Worm (Caenorhabditis elegans) whole organism, L2 larva: Measurements from ENCODE around the gene F14D12.1.

Source experiments
- F13H6.1 ChIP-seq: sonication (generic microtip); optimal IDR thresholded peaks from 2 replicates; lab custom pipeline; 2016; ENCODE audit warnings: missing genetic modification characterization, missing compliant biosample characterization
- R02D3.7 ChIP-seq: fragments of 150-350 bp; optimal IDR thresholded peaks from 2 replicates; lab custom pipeline; 2014; ENCODE audit warnings: missing biosample characterization, missing genetic modification characterization
- Y55F3AM.14 ChIP-seq: fragments of 200-800 bp; sonication (Bioruptor generic); optimal IDR thresholded peaks from 2 replicates; lab custom pipeline; 2018; ENCODE audit warnings: mild to moderate bottlenecking, missing genetic modification characterization, missing compliant biosample characterization
- ZK546.5 ChIP-seq: sonication (generic microtip); optimal IDR thresholded peaks from 2 replicates; lab custom pipeline; 2017; ENCODE audit warnings: missing biosample characterization, missing genetic modification characterization
- aly-2 ChIP-seq: fragments of 150-350 bp; optimal IDR thresholded peaks from 2 replicates; lab custom pipeline; 2014; ENCODE audit warnings: missing biosample characterization, missing genetic modification characterization
- ama-1 ChIP-seq: fragments of 150-350 bp; optimal IDR thresholded peaks from 2 replicates; lab custom pipeline; 2018; ENCODE audit warnings: inconsistent platforms
- blmp-1 ChIP-seq: sonication (generic microtip); optimal IDR thresholded peaks from 2 replicates; lab custom pipeline; 2017; ENCODE audit warnings: missing genetic modification characterization, mild to moderate bottlenecking, missing compliant biosample characterization, antibody characterized with exemption, moderate library complexity; ENCODE audit not compliant: insufficient read depth
- ceh-16 ChIP-seq: fragments of 150-350 bp; optimal IDR thresholded peaks from 2 replicates; lab custom pipeline; 2014; ENCODE audit warnings: missing biosample characterization, missing genetic modification characterization
- ceh-82 ChIP-seq: fragments of 150-350 bp; optimal IDR thresholded peaks from 2 replicates; lab custom pipeline; 2014; ENCODE audit warnings: missing biosample characterization, missing genetic modification characterization
- crh-2 ChIP-seq: sonication (generic microtip); optimal IDR thresholded peaks from 2 replicates; lab custom pipeline; 2017; ENCODE audit warnings: missing biosample characterization, missing genetic modification characterization
- dmd-4 ChIP-seq: sonication (generic microtip); optimal IDR thresholded peaks from 2 replicates; lab custom pipeline; 2017; ENCODE audit warnings: missing biosample characterization, missing genetic modification characterization
- egl-27 ChIP-seq: sonication (generic microtip); optimal IDR thresholded peaks from 3 replicates; lab custom pipeline; 2017; ENCODE audit warnings: missing biosample characterization, missing genetic modification reagents, missing genetic modification characterization
- elt-3 ChIP-seq: sonication (generic microtip); optimal IDR thresholded peaks from 2 replicates; lab custom pipeline; 2017; ENCODE audit warnings: missing biosample characterization, missing genetic modification characterization
- fos-1 ChIP-seq: fragments of 150-350 bp; optimal IDR thresholded peaks from 2 replicates; lab custom pipeline; 2014; ENCODE audit warnings: missing biosample characterization, missing genetic modification characterization
- gmeb-1 ChIP-seq: fragments of 150-350 bp; optimal IDR thresholded peaks from 2 replicates; lab custom pipeline; 2014; ENCODE audit warnings: missing biosample characterization, missing genetic modification characterization
- lin-39 ChIP-seq: fragments of 150-350 bp; optimal IDR thresholded peaks from 2 replicates; lab custom pipeline; 2014; ENCODE audit warnings: missing biosample characterization, missing genetic modification reagents, missing genetic modification characterization
- lsy-2 ChIP-seq, 2 experiments: fragments of 150-350 bp in 1 of 2; sonication (generic microtip) in 1 of 2; optimal IDR thresholded peaks; 2 replicates each; lab custom pipeline; 2014 to 2017; ENCODE audit warnings: missing biosample characterization in 2 of 2, missing genetic modification characterization in 2 of 2
- mbf-1 ChIP-seq: sonication (generic microtip); optimal IDR thresholded peaks from 2 replicates; lab custom pipeline; 2017; ENCODE audit warnings: missing biosample characterization, missing genetic modification characterization
- mdl-1 ChIP-seq, 2 experiments: fragments of 150-350 bp in 1 of 2; sonication (generic microtip) in 1 of 2; optimal IDR thresholded peaks; 2 replicates each; lab custom pipeline; 2017; ENCODE audit warnings: missing biosample characterization in 2 of 2, missing genetic modification characterization in 2 of 2
- nhr-12 ChIP-seq: fragments of 150-350 bp; optimal IDR thresholded peaks from 2 replicates; lab custom pipeline; 2014; ENCODE audit warnings: missing biosample characterization, missing genetic modification characterization
- nhr-129 ChIP-seq: fragments of 150-350 bp; optimal IDR thresholded peaks from 2 replicates; lab custom pipeline; 2014; ENCODE audit warnings: missing biosample characterization, missing genetic modification characterization
- nhr-21 ChIP-seq: fragments of 150-350 bp; optimal IDR thresholded peaks from 2 replicates; lab custom pipeline; 2014; ENCODE audit warnings: missing biosample characterization, missing genetic modification characterization
- nhr-23 ChIP-seq: fragments of 150-350 bp; optimal IDR thresholded peaks from 2 replicates; lab custom pipeline; 2014; ENCODE audit warnings: missing biosample characterization, missing genetic modification reagents, missing genetic modification characterization
- nhr-237 ChIP-seq: fragments of 150-350 bp; optimal IDR thresholded peaks from 2 replicates; lab custom pipeline; 2014; ENCODE audit warnings: missing biosample characterization, missing genetic modification characterization
- nhr-25 ChIP-seq: fragments of 150-350 bp; sonication (generic microtip); optimal IDR thresholded peaks from 3 replicates; lab custom pipeline; 2014; ENCODE audit warnings: missing biosample characterization, missing genetic modification characterization
- nhr-6 ChIP-seq: fragments of 150-350 bp; optimal IDR thresholded peaks from 2 replicates; lab custom pipeline; 2014; ENCODE audit warnings: missing biosample characterization, missing genetic modification characterization
- nhr-77 ChIP-seq: fragments of 150-350 bp; optimal IDR thresholded peaks from 2 replicates; lab custom pipeline; 2014; ENCODE audit warnings: missing biosample characterization, missing genetic modification characterization
- peb-1 ChIP-seq: fragments of 150-350 bp; optimal IDR thresholded peaks from 2 replicates; lab custom pipeline; 2014; ENCODE audit warnings: missing biosample characterization, missing genetic modification characterization
- sem-4 ChIP-seq: fragments of 150-350 bp; optimal IDR thresholded peaks from 2 replicates; lab custom pipeline; 2014; ENCODE audit warnings: missing biosample characterization, missing genetic modification reagents, missing genetic modification characterization
- skn-1 ChIP-seq: sonication (generic microtip); optimal IDR thresholded peaks from 2 replicates; lab custom pipeline; 2017; ENCODE audit warnings: missing biosample characterization, missing genetic modification characterization
- sma-9 ChIP-seq, 2 experiments: fragments of 150-350 bp in 1 of 2; sonication (generic microtip) in 1 of 2; optimal IDR thresholded peaks; 2 replicates each; lab custom pipeline; 2014 to 2016; ENCODE audit warnings: missing genetic modification characterization in 2 of 2, mild to moderate bottlenecking in 1 of 2, missing biosample characterization in 1 of 2, missing compliant biosample characterization in 1 of 2, missing genetic modification reagents in 1 of 2, moderate library complexity in 1 of 2
- snpc-4 ChIP-seq: fragments of 150-350 bp; optimal IDR thresholded peaks from 2 replicates; lab custom pipeline; 2014; ENCODE audit warnings: missing biosample characterization, missing genetic modification characterization
- unc-55 ChIP-seq: fragments of 150-350 bp; sonication (generic microtip); optimal IDR thresholded peaks from 3 replicates; lab custom pipeline; 2014; ENCODE audit warnings: missing biosample characterization, missing genetic modification reagents, missing genetic modification characterization
- unc-62 ChIP-seq: fragments of 150-350 bp; optimal IDR thresholded peaks from 2 replicates; lab custom pipeline; 2014; ENCODE audit warnings: missing biosample characterization, missing genetic modification reagents, missing genetic modification characterization

The F14D12.1 gene

DNA sequence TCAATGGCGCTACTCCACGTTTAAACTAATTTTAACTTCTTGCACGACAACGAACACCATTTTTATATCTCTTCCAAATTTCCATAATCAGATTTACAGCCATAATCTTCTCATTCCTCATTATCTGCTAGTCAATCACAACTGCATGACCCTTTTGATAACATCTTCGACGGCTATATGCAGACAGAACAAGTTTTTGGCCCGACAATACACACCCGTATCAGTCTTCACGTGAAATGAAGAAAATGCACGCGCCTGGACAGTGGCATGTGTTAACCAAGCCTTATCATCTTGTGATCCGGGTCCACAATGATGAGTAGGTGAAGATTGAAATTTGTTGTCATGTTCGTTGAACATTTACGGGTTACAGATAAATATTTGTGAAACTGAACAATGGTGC, 42.0 kb downstream of the F14D12.1 start:
- TF ChIP-seq nhr-25 (tag; lab: Kevin White, UChicago) (peak; percentile 73), gmeb-1 (tag; lab: Kevin White, UChicago) (peak; percentile 22), mdl-1 (tag; optimal IDR thresholded peaks at IDR 0.05; lab: Kevin White, UChicago) (peak; percentile 9 to 13), nhr-12 (tag; lab: Kevin White, UChicago) (no peak), Y55F3AM.14 (GFP tag; lab: Kevin White, UChicago) (no peak), snpc-4 (tag; lab: Kevin White, UChicago) (no peak), nhr-21 (peak; percentile 81), sma-9 (GFP tag; optimal IDR thresholded peaks at IDR 0.05; lab: Kevin White, UChicago) (peak; percentile 49), sma-9 (tag; optimal IDR thresholded peaks at IDR 0.05; lab: Kevin White, UChicago) (no peak)

DNA sequence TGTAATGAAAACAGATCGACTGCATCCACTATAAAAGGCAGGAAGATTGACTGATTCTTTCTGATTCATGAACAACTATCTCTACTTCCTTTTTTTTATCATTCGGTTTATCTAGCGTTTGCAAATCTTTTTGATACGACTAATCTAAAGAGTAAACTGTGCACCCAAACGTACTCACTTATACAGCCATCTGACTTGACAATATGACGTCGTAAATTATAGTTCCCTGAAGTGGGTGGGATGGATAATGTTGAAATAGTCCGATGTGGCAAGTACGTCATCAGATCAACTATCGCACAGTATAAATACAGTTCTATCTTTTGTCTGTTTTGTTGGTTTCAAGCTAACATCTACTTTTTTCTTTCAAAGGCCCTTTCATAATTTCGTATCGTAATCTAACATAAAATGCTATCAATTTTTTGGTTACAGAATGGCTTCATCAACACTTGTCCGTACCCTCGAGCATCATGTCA, 43.4 kb downstream of the F14D12.1 start, which contains the start of gene T22B7.3:
TSS of gene T22B7.3 (plus strand) at position 423 of the 473 bp plus-strand sequence.
- TF ChIP-seq unc-55 (no peak), egl-27 (tag; lab: Kevin White, UChicago) (no peak), blmp-1 (tag; lab: Kevin White, UChicago) (no peak), nhr-129 (tag; lab: Kevin White, UChicago) (no peak), sem-4 (tag; lab: Kevin White, UChicago) (no peak), dmd-4 (no peak), snpc-4 (tag; lab: Kevin White, UChicago) (no peak), Y55F3AM.14 (GFP tag; lab: Kevin White, UChicago) (no peak), crh-2 (tag; lab: Kevin White, UChicago) (no peak), skn-1 (tag; lab: Kevin White, UChicago) (no peak), ceh-82 (no peak), lin-39 (tag; lab: Kevin White, UChicago) (no peak), ZK546.5 (tag; lab: Kevin White, UChicago) (no peak), ceh-16 (tag; lab: Kevin White, UChicago) (no peak), R02D3.7 (tag; lab: Kevin White, UChicago) (no peak), elt-3 (no peak), aly-2 (tag; lab: Kevin White, UChicago) (no peak), nhr-237 (tag; lab: Kevin White, UChicago) (no peak)

DNA sequence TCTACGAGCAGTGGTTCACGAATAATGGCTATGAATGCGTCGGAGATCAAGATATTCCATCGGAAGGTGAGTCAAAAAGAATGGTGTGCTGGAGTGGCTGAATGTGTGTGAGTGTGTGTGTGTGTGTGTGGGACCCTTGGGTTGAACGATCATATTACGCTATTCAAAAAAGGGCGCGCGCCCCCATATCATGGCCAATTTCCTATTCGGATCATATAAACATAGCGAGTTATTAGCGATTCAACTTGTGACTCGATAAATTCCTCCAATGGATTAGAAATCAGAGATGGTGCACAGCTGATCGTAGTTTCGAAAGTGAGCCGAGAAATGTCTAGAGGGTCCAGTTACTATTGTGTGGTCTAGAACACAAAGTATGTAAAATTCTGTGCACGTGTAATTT, 44.3 kb downstream of the F14D12.1 start, which contains the start of gene srv-7:
TSS of gene srv-7 (minus strand) at position 101 of the 400 bp plus-strand sequence.
- no peak for TF ChIP-seq nhr-77 (tag; lab: Kevin White, UChicago)

DNA sequence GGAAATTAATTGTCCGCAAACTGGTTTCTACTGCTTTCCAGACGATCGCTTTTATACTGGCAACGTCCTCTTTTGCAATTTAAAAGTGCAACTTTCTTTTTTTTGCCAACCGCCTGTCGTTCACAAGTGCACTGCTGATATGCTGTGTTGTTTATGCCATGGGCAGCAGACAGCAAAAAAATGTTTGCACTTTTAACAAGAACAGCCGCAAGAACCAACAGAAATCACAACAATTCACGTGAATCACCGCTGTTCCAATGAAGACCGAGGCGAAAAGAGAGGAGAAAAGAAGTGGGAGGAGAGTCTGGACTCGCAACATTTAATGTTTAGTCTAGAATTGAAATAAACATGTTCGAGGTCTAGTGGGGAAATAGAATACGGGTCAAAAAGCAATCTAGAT, 50.2 kb downstream of the F14D12.1 start, which contains the start of gene T22B7.7:
TSS of gene T22B7.7 (minus strand) at position 262 of the 400 bp plus-strand sequence.
- TF ChIP-seq nhr-21, result no peak
- peak; percentile 25 for TF ChIP-seq egl-27 (tag; lab: Kevin White, UChicago)
- TF ChIP-seq fos-1, result peak; percentile 19
- TF ChIP-seq F13H6.1, result peak; percentile 67
- TF ChIP-seq lsy-2 (tag; optimal IDR thresholded peaks at IDR 0.05; lab: Kevin White, UChicago), result peak in 1 of 2 experiments; percentile 25
- no peak for TF ChIP-seq ceh-16 (tag; lab: Kevin White, UChicago)
- TF ChIP-seq sem-4 (tag; lab: Kevin White, UChicago), result peak; percentile 53
- no peak for TF ChIP-seq nhr-77 (tag; lab: Kevin White, UChicago)
- no peak for TF ChIP-seq nhr-6 (tag; lab: Kevin White, UChicago)
- TF ChIP-seq sma-9 (GFP tag; optimal IDR thresholded peaks at IDR 0.05; lab: Kevin White, UChicago), result peak; percentile 47
- TF ChIP-seq sma-9 (tag; optimal IDR thresholded peaks at IDR 0.05; lab: Kevin White, UChicago), result no peak
- TF ChIP-seq Y55F3AM.14 (GFP tag; lab: Kevin White, UChicago), result peak; percentile 71
- TF ChIP-seq unc-55, result no peak
- TF ChIP-seq, all 48 proteins: peak for 7

DNA sequence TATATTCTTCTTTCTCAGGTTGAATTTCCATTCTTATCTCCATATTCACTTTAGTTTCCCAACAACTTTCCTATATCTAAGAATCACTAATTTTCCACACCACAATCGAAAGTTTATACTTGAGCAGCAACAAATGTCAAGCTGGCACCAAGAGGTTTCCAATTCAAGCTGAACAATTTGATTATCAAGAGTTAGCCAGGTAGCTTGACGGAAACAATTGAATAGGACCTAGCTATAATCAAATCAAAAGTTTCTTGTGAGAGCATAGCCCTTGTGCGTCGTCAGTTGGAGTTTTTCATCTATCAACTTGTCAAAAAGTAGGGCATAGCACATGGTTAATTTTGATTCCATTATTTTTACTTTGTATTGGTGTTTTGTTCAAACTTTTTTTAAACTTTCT, 52.0 kb downstream of the F14D12.1 start:
- TF ChIP-seq nhr-129 (tag; lab: Kevin White, UChicago) (no peak), peb-1 (tag; lab: Kevin White, UChicago) (no peak), unc-62 (GFP tag; lab: Kevin White, UChicago) (no peak), mbf-1 (no peak), ama-1 (lab: Kevin White, UChicago) (no peak), blmp-1 (tag; lab: Kevin White, UChicago) (no peak), nhr-12 (tag; lab: Kevin White, UChicago) (no peak), ceh-16 (tag; lab: Kevin White, UChicago) (no peak), fos-1 (no peak), nhr-77 (tag; lab: Kevin White, UChicago) (no peak), ZK546.5 (tag; lab: Kevin White, UChicago) (no peak), nhr-21 (no peak), nhr-23 (tag; lab: Kevin White, UChicago) (no peak)
